Worm (Caenorhabditis elegans): ENCODE measurements around the gene nra-1.
A peak's percentile ranks its signal among the peaks of the same experiment; 100 is the strongest.

nra-1 gene

ce11 chrIV:17281060-17282021, 2.7 kb downstream of the nra-1 start (continued):
- TF ChIP-seq hlh-11 (tag; optimal IDR thresholded peaks at IDR 0.05) (peak; percentile 74), mes-2 (tag; optimal IDR thresholded peaks at IDR 0.05; ENCODE audit: poor library complexity, severe bottlenecking) (peak; percentile 44), Y105C5A.15 (GFP tag; IDR thresholded peaks at IDR 0.05) (peak; percentile 94), rbr-2 (tag; optimal IDR thresholded peaks at IDR 0.05) (peak; percentile 71), sdz-12 (GFP tag; optimal IDR thresholded peaks at IDR 0.05) (peak; percentile 4), aha-1 (tag) (peak; percentile 95), nhr-41 (GFP tag; IDR thresholded peaks at IDR 0.05) (0 out of 2 replicates have a peak, but pooled peaks have one; percentile 28), lin-1 (GFP tag; IDR thresholded peaks at IDR 0.05) (peak; percentile 58; the same call in 1 of the 2 replicates), php-3 (GFP tag; IDR thresholded peaks at IDR 0.05) (peak; percentile 50; the same call in 1 of the 2 replicates), Y75B8A.6 (GFP tag; IDR thresholded peaks at IDR 0.05) (peak; percentile 89), D1046.2 (GFP tag; IDR thresholded peaks at IDR 0.05) (no peak), ceh-20 (GFP tag; IDR thresholded peaks at IDR 0.05) (peak; percentile 49; the same call in 1 of the 2 replicates), hmg-1.1 (GFP tag; IDR thresholded peaks at IDR 0.05) (peak; percentile 52), duxl-1 (tag; optimal IDR thresholded peaks at IDR 0.05; ENCODE audit: poor library complexity) (peak; percentile 32), nhr-11 (tag; optimal IDR thresholded peaks at IDR 0.05) (peak; percentile 38), fkh-10 (GFP tag; optimal IDR thresholded peaks at IDR 0.05) (no peak), mdt-29 (GFP tag; IDR thresholded peaks at IDR 0.05) (peak; percentile 70), ama-1 (optimal IDR thresholded peaks at IDR 0.05) (peak; percentile 98), mxl-2 (GFP tag; conservative IDR thresholded peaks at IDR 0.05) (peak; percentile 31; the same call in 1 of the 2 replicates), ceh-28 (tag; optimal IDR thresholded peaks at IDR 0.05) (no peak), lin-13 (GFP tag; optimal IDR thresholded peaks at IDR 0.05) (peak; percentile 89), saeg-2 (GFP tag; IDR thresholded peaks at IDR 0.05) (0 out of 2 replicates have a peak, but pooled peaks have one; percentile 6), F49E8.2 (tag; optimal IDR thresholded peaks at IDR 0.05; ENCODE audit: borderline replicate concordance) (peak; percentile 93), nhr-6 (tag; optimal IDR thresholded peaks at IDR 0.05) (peak; percentile 61), arid-1 (GFP tag; conservative IDR thresholded peaks at IDR 0.05) (peak; percentile 79), spr-1 (tag; optimal IDR thresholded peaks at IDR 0.05) (peak; percentile 56), zfp-3 (GFP tag; conservative IDR thresholded peaks at IDR 0.05) (peak; percentile 98), dve-1 (tag; optimal IDR thresholded peaks at IDR 0.05; ENCODE audit: insufficient read depth) (peak; percentile 95), zip-2 (tag; optimal IDR thresholded peaks at IDR 0.05) (peak; percentile 33), lin-15B (tag; optimal IDR thresholded peaks at IDR 0.05) (no peak), egl-43 (GFP tag; IDR thresholded peaks at IDR 0.05) (peak; percentile 81), dmd-8 (GFP tag; IDR thresholded peaks at IDR 0.05) (peak; percentile 67), mep-1 (tag; optimal IDR thresholded peaks at IDR 0.05) (peak; percentile 89)

DNA sequence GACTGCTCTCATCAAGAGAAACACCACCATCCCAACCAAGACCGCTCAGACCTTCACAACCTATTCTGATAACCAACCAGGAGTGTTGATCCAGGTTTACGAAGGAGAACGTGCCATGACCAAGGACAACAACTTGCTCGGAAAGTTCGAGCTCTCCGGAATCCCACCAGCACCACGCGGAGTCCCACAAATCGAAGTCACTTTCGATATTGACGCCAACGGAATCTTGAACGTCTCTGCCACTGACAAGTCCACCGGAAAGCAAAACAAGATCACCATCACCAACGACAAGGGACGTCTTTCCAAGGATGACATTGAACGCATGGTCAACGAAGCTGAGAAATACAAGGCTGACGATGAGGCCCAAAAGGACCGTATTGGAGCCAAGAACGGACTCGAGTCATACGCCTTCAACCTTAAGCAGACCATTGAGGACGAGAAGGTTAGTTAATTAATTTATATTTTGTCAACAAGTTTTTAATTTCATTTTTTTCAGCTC, 3.5 kb downstream of the nra-1 start:
- TF ChIP-seq zip-11 (GFP tag; IDR thresholded peaks at IDR 0.05): no peak
- TF ChIP-seq tag-97 (GFP tag; IDR thresholded peaks at IDR 0.05): no peak
- no peak for TF ChIP-seq ceh-44 (GFP tag; IDR thresholded peaks at IDR 0.05)
- no peak for TF ChIP-seq T20F7.1 (GFP tag; optimal IDR thresholded peaks at IDR 0.05)
- TF ChIP-seq ceh-20 (GFP tag; IDR thresholded peaks at IDR 0.05): no peak
- no peak for TF ChIP-seq fos-1 (tag; optimal IDR thresholded peaks at IDR 0.05)
- TF ChIP-seq ZK546.5 (tag; optimal IDR thresholded peaks at IDR 0.05): no peak
- TF ChIP-seq R02D3.7 (tag; optimal IDR thresholded peaks at IDR 0.05): no peak
- no peak for TF ChIP-seq madf-5 (GFP tag; IDR thresholded peaks at IDR 0.05)
- peak; percentile 75 for TF ChIP-seq ama-1 (optimal IDR thresholded peaks at IDR 0.05)
- no peak for TF ChIP-seq spr-1 (tag; optimal IDR thresholded peaks at IDR 0.05)
- no peak for TF ChIP-seq ceh-28 (tag; optimal IDR thresholded peaks at IDR 0.05)
- TF ChIP-seq attf-4 (tag; optimal IDR thresholded peaks at IDR 0.05): no peak
- no peak for TF ChIP-seq nhr-102 (tag; optimal IDR thresholded peaks at IDR 0.05)
- no peak for TF ChIP-seq nhr-11 (tag; optimal IDR thresholded peaks at IDR 0.05)
- TF ChIP-seq T26A8.4 (GFP tag; IDR thresholded peaks at IDR 0.05): no peak
- no peak for TF ChIP-seq nhr-25 (tag; optimal IDR thresholded peaks at IDR 0.05; ENCODE audit: borderline replicate concordance, insufficient read depth)
- no peak for TF ChIP-seq Y5F2A.4 (GFP tag; optimal IDR thresholded peaks at IDR 0.05)
- TF ChIP-seq zfp-3 (GFP tag; conservative IDR thresholded peaks at IDR 0.05): no peak
- no peak for TF ChIP-seq aha-1 (tag)
- no peak for TF ChIP-seq nhr-76 (tag; optimal IDR thresholded peaks at IDR 0.05)
- no peak for TF ChIP-seq spr-3 (GFP tag; optimal IDR thresholded peaks at IDR 0.05)
